Fruit fly (Drosophila melanogaster) whole organism, prepupa: ENCODE measurements around the gene PGRP-LC.
A peak's percentile ranks its signal among the peaks of the same experiment; 100 is the strongest.

Source experiments
- CG1621 ChIP-seq: fragments of 200-800 bp; sonication (Bioruptor generic); optimal IDR thresholded peaks from 3 replicates; lab custom pipeline; 2018; ENCODE audit warnings: missing biosample characterization, mild to moderate bottlenecking, missing genetic modification characterization
- CG4318 ChIP-seq: fragments of 200-800 bp; sonication (Bioruptor generic); optimal IDR thresholded peaks from 3 replicates; lab custom pipeline; 2017; ENCODE audit warnings: missing biosample characterization, mild to moderate bottlenecking, missing genetic modification characterization
- CG6276 ChIP-seq: fragments of 200-800 bp; sonication (Bioruptor generic); optimal IDR thresholded peaks from 2 replicates; lab custom pipeline; 2017; ENCODE audit warnings: missing biosample characterization, mild to moderate bottlenecking, missing genetic modification characterization
- Eip78C ChIP-seq: fragments of 200-800 bp; sonication (Bioruptor generic); peaks from one replicate; lab custom pipeline; 2016; ENCODE audit warnings: missing biosample characterization, missing genetic modification characterization
- Met ChIP-seq: fragments of 200-800 bp; sonication (Bioruptor generic); optimal IDR thresholded peaks from 3 replicates; lab custom pipeline; 2016; ENCODE audit warnings: missing biosample characterization, missing genetic modification characterization
- Sox15 ChIP-seq: fragments of 200-800 bp; sonication (Bioruptor generic); optimal IDR thresholded peaks from 3 replicates; lab custom pipeline; 2016; ENCODE audit warnings: missing biosample characterization, missing genetic modification characterization
- achi ChIP-seq: fragments of 200-800 bp; sonication (Bioruptor generic); optimal IDR thresholded peaks from 3 replicates; lab custom pipeline; 2016; ENCODE audit warnings: missing biosample characterization, missing genetic modification characterization
- acj6 ChIP-seq: fragments of 200-800 bp; sonication (Bioruptor generic); optimal IDR thresholded peaks from 3 replicates; lab custom pipeline; 2016; ENCODE audit warnings: missing biosample characterization, missing genetic modification characterization
- dac ChIP-seq: fragments of 200-800 bp; sonication (Bioruptor generic); optimal IDR thresholded peaks from 2 replicates; lab custom pipeline; 2017; ENCODE audit warnings: missing biosample characterization, mild to moderate bottlenecking, missing genetic modification characterization
- esn ChIP-seq: fragments of 200-800 bp; sonication (Bioruptor generic); optimal IDR thresholded peaks from 2 replicates; lab custom pipeline; 2016; ENCODE audit warnings: missing biosample characterization, mild to moderate bottlenecking, missing genetic modification characterization, moderate library complexity
- fkh ChIP-seq: fragments of 200-800 bp; sonication (Bioruptor generic); optimal IDR thresholded peaks from 3 replicates; lab custom pipeline; 2017; ENCODE audit warnings: missing biosample characterization, mild to moderate bottlenecking, missing genetic modification characterization, moderate library complexity
- spab ChIP-seq: fragments of 200-800 bp; sonication (Bioruptor generic); optimal IDR thresholded peaks from 2 replicates; lab custom pipeline; 2017; ENCODE audit warnings: missing biosample characterization, mild to moderate bottlenecking, missing genetic modification characterization, missing genetic modification reagents

DNA sequence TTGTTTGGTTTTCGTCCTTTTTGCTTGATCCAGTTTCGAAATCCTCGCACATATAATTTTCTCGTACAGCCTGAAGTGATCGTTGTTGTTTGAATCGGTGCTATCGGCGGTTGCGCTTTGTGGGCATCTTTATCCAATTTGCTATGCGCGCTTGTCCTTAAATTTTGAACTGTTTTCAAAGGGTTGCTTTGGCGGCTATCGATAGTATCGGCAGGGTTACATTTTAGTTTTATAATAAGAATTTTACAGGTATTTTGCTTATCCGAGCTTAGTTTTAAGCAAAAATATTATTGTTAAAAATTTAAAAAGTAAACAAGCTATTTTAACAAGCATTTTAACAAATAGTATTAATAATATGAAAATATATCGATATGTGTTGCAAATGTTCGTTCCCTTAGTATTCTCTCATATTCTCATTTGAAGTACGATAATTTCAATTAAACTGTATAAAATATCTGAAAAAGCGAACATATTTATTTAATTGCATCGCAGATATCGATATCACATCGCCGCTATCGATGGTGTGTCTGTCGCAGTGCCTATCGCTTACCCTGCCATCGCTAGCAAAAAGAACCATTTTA, 28.3 kb downstream of the PGRP-LC start, which contains the start of the genes Klp67A and CG4452:
- no peak for TF ChIP-seq Met (GFP tag; lab: Kevin White, UChicago)
- TF ChIP-seq fkh (GFP tag; lab: Kevin White, UChicago) = peak; percentile 11
- peak; percentile 62 for TF ChIP-seq esn (GFP tag; lab: Kevin White, UChicago)
- no peak for TF ChIP-seq acj6 (GFP tag; lab: Kevin White, UChicago)
- peak; percentile 77 for TF ChIP-seq Eip78C (GFP tag; lab: Kevin White, UChicago)
- no peak for TF ChIP-seq CG6276 (GFP tag; lab: Kevin White, UChicago)
- TF ChIP-seq CG4318 (GFP tag; lab: Kevin White, UChicago) = no peak
- TF ChIP-seq Sox15 (GFP tag; lab: Kevin White, UChicago) = no peak
- TF ChIP-seq spab (GFP tag; lab: Kevin White, UChicago) = no peak
- no peak for TF ChIP-seq CG1621 (tag; lab: Kevin White, UChicago)
- peak; percentile 2 for TF ChIP-seq achi (GFP tag; lab: Kevin White, UChicago)
- TF ChIP-seq dac (GFP tag; lab: Kevin White, UChicago) = no peak
